Fruit fly (Drosophila melanogaster): ENCODE measurements around the gene CG7573.
A peak's percentile ranks its signal among the peaks of the same experiment; 100 is the strongest.

Gene CG7573

DNA sequence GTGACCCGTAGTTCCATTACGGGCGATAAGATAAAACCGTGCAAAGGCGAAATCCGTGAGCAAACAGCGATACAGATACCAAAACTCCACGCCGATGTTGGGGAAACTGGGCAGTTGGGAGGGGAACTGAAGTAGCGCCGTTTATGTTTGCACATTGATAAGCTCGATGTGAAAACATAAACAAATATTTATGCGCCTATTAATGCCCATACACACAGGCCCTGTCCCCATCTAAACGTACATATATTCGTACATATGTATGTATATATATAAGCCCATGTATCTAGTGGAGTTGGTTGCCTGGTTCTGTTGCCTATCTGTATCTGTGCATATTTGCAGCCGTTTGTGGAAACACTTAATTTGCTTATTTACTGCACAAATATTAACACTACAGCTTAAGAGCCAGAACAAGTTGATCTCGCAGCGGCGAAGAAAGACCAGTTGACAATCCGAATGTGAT lies 42.8 kb downstream of the CG7573 start (continued):
- peak; percentile 65 for TF ChIP-seq CG31441 (GFP tag; IDR thresholded peaks at IDR 0.05)
- peak; percentile 82 for TF ChIP-seq CG3281 (GFP tag; optimal IDR thresholded peaks at IDR 0.05)
- TF ChIP-seq Fer1 (GFP tag; optimal IDR thresholded peaks at IDR 0.05) = peak; percentile 92
- TF ChIP-seq chm (GFP tag; IDR thresholded peaks at IDR 0.05) = peak; percentile 71; the same call in 1 of the 2 replicates
- TF ChIP-seq HmgD (GFP tag; optimal IDR thresholded peaks at IDR 0.05) = no peak
- peak; percentile 58 for TF ChIP-seq CG17385 (GFP tag; optimal IDR thresholded peaks at IDR 0.05)
- no peak for TF ChIP-seq CG17912 (GFP tag; optimal IDR thresholded peaks at IDR 0.05)
- peak; percentile 47 for TF ChIP-seq CG15479 (GFP tag; optimal IDR thresholded peaks at IDR 0.05)
- peak; percentile 73 for TF ChIP-seq dmrt99B (tag; optimal IDR thresholded peaks at IDR 0.05)
- TF ChIP-seq Bdp1 (GFP tag; optimal IDR thresholded peaks at IDR 0.05) = peak; percentile 53
- peak; percentile 5 for TF ChIP-seq tio (GFP tag; optimal IDR thresholded peaks at IDR 0.05)
- no peak for TF ChIP-seq Taf1 (GFP tag; IDR thresholded peaks at IDR 0.05)
- no peak for TF ChIP-seq al (GFP tag; IDR thresholded peaks at IDR 0.05)
- peak; percentile 57 for TF ChIP-seq TFAM (GFP tag; optimal IDR thresholded peaks at IDR 0.05)
- TF ChIP-seq gce (GFP tag; IDR thresholded peaks at IDR 0.05) = 0 out of 3 replicates have a peak, but pooled peaks have one; percentile 46
- peak; percentile 1 for TF ChIP-seq p53 (GFP tag; optimal IDR thresholded peaks at IDR 0.05)
- TF ChIP-seq eve (GFP tag; optimal IDR thresholded peaks at IDR 0.05) = peak in 1 of 2 experiments; percentile 68
- TF ChIP-seq CG31365 (tag; optimal IDR thresholded peaks at IDR 0.05) = peak; percentile 75
- peak; percentile 92 for TF ChIP-seq ATbp (GFP tag; optimal IDR thresholded peaks at IDR 0.05)
- TF ChIP-seq CG18764 (GFP tag; optimal IDR thresholded peaks at IDR 0.05) = peak; percentile 60
- TF ChIP-seq HLH54F (GFP tag; optimal IDR thresholded peaks at IDR 0.05) = no peak
- TF ChIP-seq CG9609 (GFP tag; optimal IDR thresholded peaks at IDR 0.05) = no peak
- TF ChIP-seq vvl (GFP tag; IDR thresholded peaks at IDR 0.05) = peak; percentile 71
- TF ChIP-seq exex (tag; optimal IDR thresholded peaks at IDR 0.05) = peak; percentile 87
- no peak for TF ChIP-seq ash1 (GFP tag; optimal IDR thresholded peaks at IDR 0.05)
- peak; percentile 32 for TF ChIP-seq luna (GFP tag; optimal IDR thresholded peaks at IDR 0.05)
- peak; percentile 83 for TF ChIP-seq CG15011 (GFP tag; optimal IDR thresholded peaks at IDR 0.05)
- no peak for TF ChIP-seq MBD-R2 (GFP tag; IDR thresholded peaks at IDR 0.05)
- TF ChIP-seq CG11695 (GFP tag; IDR thresholded peaks at IDR 0.05) = peak; percentile 79
- peak; percentile 42; the same call in 1 of the 2 replicates for TF ChIP-seq ham (GFP tag; IDR thresholded peaks at IDR 0.05)
- peak; percentile 80 for TF ChIP-seq CG1792 (GFP tag; optimal IDR thresholded peaks at IDR 0.05)
- peak; percentile 59 for TF ChIP-seq CG7839 (tag; optimal IDR thresholded peaks at IDR 0.05)
- no peak for TF ChIP-seq Poxn (GFP tag; IDR thresholded peaks at IDR 0.05)
- TF ChIP-seq unpg (GFP tag; optimal IDR thresholded peaks at IDR 0.05) = peak; percentile 77
- peak; percentile 70 for TF ChIP-seq CG4854 (GFP tag; optimal IDR thresholded peaks at IDR 0.05)
- no peak for TF ChIP-seq inv (GFP tag; IDR thresholded peaks at IDR 0.05; ENCODE audit: partially characterized antibody)
- TF ChIP-seq wor (GFP tag; IDR thresholded peaks at IDR 0.05) = no peak
- no peak for TF ChIP-seq CG8478 (optimal IDR thresholded peaks at IDR 0.05)
- no peak for TF ChIP-seq Dfd (GFP tag; optimal IDR thresholded peaks at IDR 0.05)
- TF ChIP-seq CG10979 (tag; optimal IDR thresholded peaks at IDR 0.05) = peak; percentile 65
- TF ChIP-seq fd96Cb (tag; optimal IDR thresholded peaks at IDR 0.05) = peak; percentile 43
- no peak for TF ChIP-seq Abd-B (GFP tag; optimal IDR thresholded peaks at IDR 0.05)
- TF ChIP-seq toy (GFP tag; IDR thresholded peaks at IDR 0.05) = no peak
- TF ChIP-seq CG30431 (GFP tag; optimal IDR thresholded peaks at IDR 0.05) = peak; percentile 10
- TF ChIP-seq slou (GFP tag; optimal IDR thresholded peaks at IDR 0.05) = peak; percentile 66
- no peak for TF ChIP-seq ken (GFP tag; IDR thresholded peaks at IDR 0.05)
- TF ChIP-seq CG10274 (GFP tag; optimal IDR thresholded peaks at IDR 0.05) = peak; percentile 53
- TF ChIP-seq CG16813 (GFP tag; IDR thresholded peaks at IDR 0.05; ENCODE audit: partially characterized antibody) = no peak
- peak; percentile 56 for TF ChIP-seq CG12104 (GFP tag; optimal IDR thresholded peaks at IDR 0.05)
- peak; percentile 81 for TF ChIP-seq CG6254 (GFP tag; optimal IDR thresholded peaks at IDR 0.05)
- TF ChIP-seq CG13287 (GFP tag; IDR thresholded peaks at IDR 0.05; ENCODE audit: partially characterized antibody) = no peak

All from whole organism, embryonic.